Worm (Caenorhabditis elegans) whole organism, L4 larva: ENCODE results near the gene Y55F3AM.5.

Experiments
- F10B5.3 ChIP-seq: sonication (generic microtip); optimal IDR thresholded peaks from 2 replicates; lab custom pipeline; 2016; ENCODE audit warnings: mild to moderate bottlenecking, missing genetic modification characterization, missing compliant biosample characterization
- F26F4.8 ChIP-seq: fragments of 200-800 bp; sonication (Bioruptor generic); conservative IDR thresholded peaks from 2 replicates; pipeline ENCODE4 v1.3.6; 2022; ENCODE audit warnings: missing genetic modification characterization, missing compliant biosample characterization
- F37D6.2 ChIP-seq: sonication (generic microtip); optimal IDR thresholded peaks from 2 replicates; lab custom pipeline; 2016; ENCODE audit warnings: mild to moderate bottlenecking, missing genetic modification characterization, missing compliant biosample characterization
- F44E2.7 ChIP-seq: fragments of 200-800 bp; sonication (Bioruptor generic); IDR thresholded peaks from 2 replicates; pipeline ENCODE4 v2.1.2; 2022; ENCODE audit warnings: missing genetic modification characterization, missing compliant biosample characterization
- F49E8.2 ChIP-seq: sonication (generic microtip); optimal IDR thresholded peaks from 2 replicates; lab custom pipeline; 2016; ENCODE audit warnings: missing compliant biosample characterization, mild to moderate bottlenecking, missing genetic modification characterization, borderline replicate concordance
- T20F7.1 ChIP-seq: fragments of 200-800 bp; sonication (Bioruptor generic); optimal IDR thresholded peaks from 2 replicates; lab custom pipeline; 2018; ENCODE audit warnings: mild to moderate bottlenecking, missing genetic modification characterization, missing compliant biosample characterization
- Y105C5A.15 ChIP-seq: fragments of 200-800 bp; sonication (Bioruptor generic); IDR thresholded peaks from 2 replicates; pipeline ENCODE4 v1.3.6; 2022; ENCODE audit warnings: missing genetic modification characterization, missing compliant biosample characterization
- ZK337.2 ChIP-seq: fragments of 200-800 bp; sonication (Bioruptor generic); IDR thresholded peaks from 2 replicates; pipeline ENCODE4 v1.3.6; 2022; ENCODE audit warnings: missing genetic modification reagents, missing genetic modification characterization, missing compliant biosample characterization
- ZK546.5 ChIP-seq, 2 experiments: sonication (generic microtip); optimal IDR thresholded peaks; 2 replicates each; lab custom pipeline; 2017; ENCODE audit warnings: missing biosample characterization in 2 of 2, missing genetic modification characterization in 2 of 2
- aha-1 ChIP-seq: fragments of 150-350 bp; peaks from one replicate; lab custom pipeline; 2014; ENCODE audit warnings: missing biosample characterization, missing genetic modification characterization
- arid-1 ChIP-seq: fragments of 200-800 bp; sonication (Bioruptor generic); conservative IDR thresholded peaks from 2 replicates; pipeline ENCODE4 v1.3.6; 2022; ENCODE audit warnings: missing genetic modification reagents, missing genetic modification characterization, missing compliant biosample characterization
- attf-4 ChIP-seq: sonication (generic microtip); optimal IDR thresholded peaks from 3 replicates; lab custom pipeline; 2017; ENCODE audit warnings: missing biosample characterization, missing genetic modification characterization
- ceh-44 ChIP-seq: fragments of 200-800 bp; sonication (Bioruptor generic); IDR thresholded peaks from 2 replicates; pipeline ENCODE4 v1.3.6; 2022; ENCODE audit warnings: missing genetic modification reagents, missing genetic modification characterization, missing compliant biosample characterization
- ceh-82 ChIP-seq: sonication (generic microtip); optimal IDR thresholded peaks from 2 replicates; lab custom pipeline; 2017; ENCODE audit warnings: missing biosample characterization, missing genetic modification characterization
- cey-2 ChIP-seq: sonication (generic microtip); optimal IDR thresholded peaks from 3 replicates; lab custom pipeline; 2017; ENCODE audit warnings: missing genetic modification characterization, mild to moderate bottlenecking, missing compliant biosample characterization, antibody characterized with exemption, borderline replicate concordance; ENCODE audit not compliant: insufficient read depth
- daf-19 ChIP-seq: fragments of 200-800 bp; sonication (Bioruptor generic); conservative IDR thresholded peaks from 2 replicates; pipeline ENCODE4 v1.3.6; 2022; ENCODE audit warnings: missing genetic modification characterization, missing compliant biosample characterization
- daf-8 ChIP-seq: fragments of 200-800 bp; sonication (Bioruptor generic); IDR thresholded peaks from 2 replicates; pipeline ENCODE4 v1.3.6; 2022; ENCODE audit warnings: missing genetic modification characterization, missing compliant biosample characterization
- dpl-1 ChIP-seq: fragments of 150-350 bp; optimal IDR thresholded peaks from 2 replicates; lab custom pipeline; 2014; ENCODE audit warnings: missing biosample characterization, missing genetic modification reagents, missing genetic modification characterization
- dve-1 ChIP-seq: sonication (generic microtip); optimal IDR thresholded peaks from 2 replicates; lab custom pipeline; 2017; ENCODE audit warnings: antibody characterized with exemption, mild to moderate bottlenecking, missing genetic modification characterization, missing compliant biosample characterization; ENCODE audit not compliant: insufficient read depth
- egl-27 ChIP-seq: sonication (generic microtip); optimal IDR thresholded peaks from 3 replicates; lab custom pipeline; 2017; ENCODE audit warnings: missing biosample characterization, missing genetic modification reagents, missing genetic modification characterization
- hmg-1.1 ChIP-seq: fragments of 200-800 bp; sonication (Bioruptor generic); IDR thresholded peaks from 2 replicates; pipeline ENCODE4 v1.3.6; 2022; ENCODE audit warnings: missing genetic modification reagents, missing genetic modification characterization, missing compliant biosample characterization
- jun-1 ChIP-seq: fragments of 150-350 bp; optimal IDR thresholded peaks from 2 replicates; lab custom pipeline; 2014; ENCODE audit warnings: missing biosample characterization, missing genetic modification reagents, missing genetic modification characterization
- lin-1 ChIP-seq: fragments of 200-800 bp; sonication (Bioruptor generic); IDR thresholded peaks from 2 replicates; pipeline ENCODE4 v1.3.6; 2022; ENCODE audit warnings: missing genetic modification reagents, missing genetic modification characterization, missing compliant biosample characterization
- lin-29 ChIP-seq: fragments of 200-800 bp; sonication (Bioruptor generic); IDR thresholded peaks from 2 replicates; pipeline ENCODE4 v1.3.6; 2022; ENCODE audit warnings: missing genetic modification reagents, missing genetic modification characterization, missing compliant biosample characterization
- lin-38 ChIP-seq: fragments of 200-800 bp; sonication (Bioruptor generic); IDR thresholded peaks from 2 replicates; pipeline ENCODE4 v1.3.6; 2022; ENCODE audit warnings: missing genetic modification reagents, missing genetic modification characterization, missing compliant biosample characterization
- lin-39 ChIP-seq: fragments of 150-350 bp; optimal IDR thresholded peaks from 2 replicates; lab custom pipeline; 2014; ENCODE audit warnings: missing biosample characterization, missing genetic modification reagents, missing genetic modification characterization
- lir-3 ChIP-seq: sonication (generic microtip); optimal IDR thresholded peaks from 2 replicates; lab custom pipeline; 2016; ENCODE audit warnings: mild to moderate bottlenecking, missing genetic modification characterization, missing compliant biosample characterization
- lsy-2 ChIP-seq, 2 experiments: fragments of 150-350 bp in 1 of 2; sonication (generic microtip) in 1 of 2; optimal IDR thresholded peaks; 2 replicates each; lab custom pipeline; 2014 to 2017; ENCODE audit warnings: missing biosample characterization in 2 of 2, missing genetic modification characterization in 2 of 2
- madf-5 ChIP-seq, 2 experiments: fragments of 200-800 bp; sonication (Bioruptor generic); IDR thresholded peaks; 2 replicates each; pipeline ENCODE4 v1.3.6; 2022; ENCODE audit warnings: missing compliant biosample characterization in 2 of 2, missing genetic modification characterization in 2 of 2
- mdl-1 ChIP-seq, 2 experiments: fragments of 150-350 bp in 1 of 2; sonication (generic microtip) in 1 of 2; optimal IDR thresholded peaks; 2 replicates each; lab custom pipeline; 2014 to 2017; ENCODE audit warnings: missing biosample characterization in 2 of 2, missing genetic modification characterization in 2 of 2
- mep-1 ChIP-seq: fragments of 150-350 bp; sonication (generic microtip); optimal IDR thresholded peaks from 3 replicates; lab custom pipeline; 2014; ENCODE audit warnings: missing biosample characterization, missing genetic modification characterization
- mxl-2 ChIP-seq: fragments of 200-800 bp; sonication (Bioruptor generic); conservative IDR thresholded peaks from 2 replicates; pipeline ENCODE4 v1.3.6; 2022; ENCODE audit warnings: missing genetic modification reagents, missing genetic modification characterization, missing compliant biosample characterization
- mxl-3 ChIP-seq: fragments of 200-800 bp; sonication (Bioruptor generic); optimal IDR thresholded peaks from 2 replicates; lab custom pipeline; 2018; ENCODE audit warnings: mild to moderate bottlenecking, missing genetic modification characterization, missing compliant biosample characterization
- nhr-10 ChIP-seq: fragments of 150-350 bp; optimal IDR thresholded peaks from 2 replicates; lab custom pipeline; 2014; ENCODE audit warnings: missing biosample characterization, missing genetic modification characterization
- nhr-11 ChIP-seq: fragments of 150-350 bp; optimal IDR thresholded peaks from 2 replicates; lab custom pipeline; 2014; ENCODE audit warnings: missing biosample characterization, missing genetic modification characterization
- nhr-111 ChIP-seq: fragments of 200-800 bp; sonication (Bioruptor generic); optimal IDR thresholded peaks from 2 replicates; lab custom pipeline; 2018; ENCODE audit warnings: mild to moderate bottlenecking, missing genetic modification characterization, missing compliant biosample characterization
- nhr-237 ChIP-seq: sonication (generic microtip); optimal IDR thresholded peaks from 2 replicates; lab custom pipeline; 2017; ENCODE audit warnings: missing biosample characterization, missing genetic modification characterization
- nhr-25 ChIP-seq: sonication (generic microtip); optimal IDR thresholded peaks from 2 replicates; lab custom pipeline; 2017; ENCODE audit warnings: missing genetic modification characterization, mild to moderate bottlenecking, missing compliant biosample characterization, antibody characterized with exemption, moderate library complexity, borderline replicate concordance; ENCODE audit not compliant: insufficient read depth
- nhr-28 ChIP-seq: fragments of 150-350 bp; optimal IDR thresholded peaks from 2 replicates; lab custom pipeline; 2014; ENCODE audit warnings: missing biosample characterization, missing genetic modification characterization
- nhr-6 ChIP-seq: fragments of 150-350 bp; optimal IDR thresholded peaks from 2 replicates; lab custom pipeline; 2014; ENCODE audit warnings: missing biosample characterization, missing genetic modification characterization
- nhr-76 ChIP-seq: fragments of 150-350 bp; optimal IDR thresholded peaks from 2 replicates; lab custom pipeline; 2014; ENCODE audit warnings: missing biosample characterization, missing genetic modification characterization
- nhr-77 ChIP-seq: fragments of 150-350 bp; optimal IDR thresholded peaks from 2 replicates; lab custom pipeline; 2014; ENCODE audit warnings: missing biosample characterization, missing genetic modification characterization
- pha-4 ChIP-seq, 2 experiments: fragments of 150-350 bp in 1 of 2; fragments of 200-800 bp in 1 of 2; sonication (Bioruptor generic) in 1 of 2; IDR thresholded peaks in 1 of 2; optimal IDR thresholded peaks in 1 of 2; 2 replicates each; pipeline versions ENCODE4 v1.3.6 to Lab custom; 2014 to 2022; ENCODE audit warnings: missing genetic modification characterization in 2 of 2, missing genetic modification reagents in 2 of 2, missing biosample characterization in 1 of 2, missing compliant biosample characterization in 1 of 2
- php-3 ChIP-seq: fragments of 200-800 bp; sonication (Bioruptor generic); IDR thresholded peaks from 2 replicates; pipeline ENCODE4 v1.3.6; 2022; ENCODE audit warnings: missing genetic modification reagents, missing genetic modification characterization, missing compliant biosample characterization
- saeg-2 ChIP-seq: fragments of 200-800 bp; sonication (Bioruptor generic); IDR thresholded peaks from 2 replicates; pipeline ENCODE4 v1.3.6; 2022; ENCODE audit warnings: missing genetic modification reagents, missing genetic modification characterization, missing compliant biosample characterization
- snpc-1.2 ChIP-seq: fragments of 200-800 bp; sonication (Bioruptor generic); IDR thresholded peaks from 2 replicates; pipeline ENCODE4 v1.3.6; 2022; ENCODE audit warnings: missing genetic modification reagents, missing genetic modification characterization, missing compliant biosample characterization
- spr-3 ChIP-seq: fragments of 200-800 bp; sonication (Bioruptor generic); optimal IDR thresholded peaks from 2 replicates; lab custom pipeline; 2018; ENCODE audit warnings: mild to moderate bottlenecking, missing genetic modification characterization, missing compliant biosample characterization
- vab-7 ChIP-seq: fragments of 200-800 bp; sonication (Bioruptor generic); IDR thresholded peaks from 2 replicates; pipeline ENCODE4 v1.3.6; 2022; ENCODE audit warnings: missing genetic modification reagents, missing genetic modification characterization, missing compliant biosample characterization
- zfp-3 ChIP-seq: fragments of 200-800 bp; sonication (Bioruptor generic); conservative IDR thresholded peaks from 2 replicates; pipeline ENCODE4 v1.3.6; 2022; ENCODE audit warnings: missing genetic modification reagents, missing genetic modification characterization, missing compliant biosample characterization
- zip-11 ChIP-seq: fragments of 200-800 bp; sonication (Bioruptor generic); IDR thresholded peaks from 2 replicates; pipeline ENCODE4 v1.3.6; 2022; ENCODE audit warnings: missing genetic modification characterization, missing compliant biosample characterization
- ztf-11 ChIP-seq: fragments of 150-350 bp; optimal IDR thresholded peaks from 2 replicates; lab custom pipeline; 2014; ENCODE audit warnings: missing biosample characterization, missing genetic modification characterization

The Y55F3AM.5 gene

DNA sequence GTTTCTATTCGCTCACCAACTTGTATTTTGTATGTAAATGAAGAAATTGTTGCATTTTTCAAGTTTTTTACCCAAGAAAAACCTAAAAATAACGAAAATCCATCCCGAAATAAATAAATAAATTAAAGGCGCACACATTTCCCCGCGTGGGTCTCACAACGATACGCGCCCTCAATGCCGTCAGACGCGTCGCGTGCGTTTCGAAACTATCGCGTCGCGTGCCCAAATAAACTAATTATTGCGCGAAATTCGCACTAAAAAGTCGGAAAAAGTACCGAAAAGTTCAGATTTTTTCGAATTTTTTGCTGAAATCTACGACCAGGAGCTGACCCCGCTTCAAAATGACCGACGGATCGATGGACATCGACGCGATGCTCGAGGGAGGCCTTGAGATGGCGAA, 13.4 kb downstream of the Y55F3AM.5 start, which contains the start of gene rbm-39:
rbm-39 (plus strand) TSS at position 178 of the 400 bp plus-strand sequence.
- TF ChIP-seq lin-38, result peak; percentile 85
- no peak for TF ChIP-seq daf-8 (GFP tag; lab: Robert Waterston, UW)
- TF ChIP-seq lin-39 (tag; lab: Kevin White, UChicago), result no peak
- TF ChIP-seq php-3, result no peak
- TF ChIP-seq dpl-1 (GFP tag; lab: Kevin White, UChicago), result peak; percentile 81
- TF ChIP-seq ZK546.5 (tag; optimal IDR thresholded peaks at IDR 0.05; lab: Kevin White, UChicago), result peak in 1 of 2 experiments; percentile 21
- 0 out of 2 replicates have a peak, but pooled peaks have one; percentile 39 for TF ChIP-seq Y105C5A.15
- TF ChIP-seq mxl-2 (GFP tag; lab: Robert Waterston, UW), result no peak
- no peak for TF ChIP-seq nhr-111 (GFP tag; lab: Kevin White, UChicago)
- TF ChIP-seq mep-1 (tag; lab: Kevin White, UChicago), result peak; percentile 90
- TF ChIP-seq mdl-1 (tag; optimal IDR thresholded peaks at IDR 0.05; lab: Kevin White, UChicago), result peak in 1 of 2 experiments; percentile 76
- no peak for TF ChIP-seq lin-29
- TF ChIP-seq zfp-3, result peak; percentile 76; the same call in 1 of the 2 replicates
- no peak for TF ChIP-seq lin-1 (GFP tag; lab: Robert Waterston, UW)
- peak; percentile 62 for TF ChIP-seq aha-1 (tag; lab: Kevin White, UChicago)
- TF ChIP-seq attf-4 (tag; lab: Kevin White, UChicago), result no peak
- TF ChIP-seq vab-7 (GFP tag; lab: Robert Waterston, UW), result no peak
- peak; percentile 43 for TF ChIP-seq nhr-25 (tag; lab: Kevin White, UChicago)
- TF ChIP-seq lir-3, result no peak
- TF ChIP-seq dve-1 (tag; lab: Kevin White, UChicago), result peak; percentile 37
- peak; percentile 36 for TF ChIP-seq nhr-28 (tag; lab: Kevin White, UChicago)
- TF ChIP-seq spr-3 (GFP tag; lab: Kevin White, UChicago), result peak; percentile 68
- TF ChIP-seq egl-27, result no peak
- TF ChIP-seq ZK337.2 (GFP tag; lab: Robert Waterston, UW), result 0 out of 2 replicates have a peak, but pooled peaks have one; percentile 29
- no peak for TF ChIP-seq F44E2.7 (GFP tag; lab: Robert Waterston, UW)
- peak; percentile 29 for TF ChIP-seq mxl-3 (GFP tag; lab: Kevin White, UChicago)
- TF ChIP-seq ceh-82 (tag; lab: Kevin White, UChicago), result no peak
- peak; percentile 48 for TF ChIP-seq nhr-77 (tag; lab: Kevin White, UChicago)
- no peak for TF ChIP-seq nhr-76
- TF ChIP-seq snpc-1.2 (GFP tag; lab: Robert Waterston, UW), result no peak
- no peak for TF ChIP-seq nhr-10 (tag; lab: Kevin White, UChicago)
- no peak for TF ChIP-seq F26F4.8 (GFP tag; lab: Robert Waterston, UW)
- peak; percentile 4 for TF ChIP-seq F10B5.3
- TF ChIP-seq zip-11 (GFP tag; lab: Robert Waterston, UW), result no peak
- TF ChIP-seq lsy-2 (tag; optimal IDR thresholded peaks at IDR 0.05; lab: Kevin White, UChicago), result peak; percentile 58 to 91
- TF ChIP-seq daf-19 (GFP tag; lab: Robert Waterston, UW), result 0 out of 2 replicates have a peak, but pooled peaks have one; percentile 39
- TF ChIP-seq nhr-237 (tag; lab: Kevin White, UChicago), result no peak
- TF ChIP-seq saeg-2 (GFP tag; lab: Robert Waterston, UW), result no peak
- peak; percentile 57 for TF ChIP-seq F37D6.2 (tag; lab: Kevin White, UChicago)
- TF ChIP-seq T20F7.1 (GFP tag; lab: Kevin White, UChicago), result no peak
- no peak for TF ChIP-seq ceh-44 (GFP tag; lab: Robert Waterston, UW)
- TF ChIP-seq jun-1 (tag; lab: Kevin White, UChicago), result no peak
- peak; percentile 4 for TF ChIP-seq F49E8.2
- TF ChIP-seq ztf-11 (tag; lab: Kevin White, UChicago), result no peak
- peak; percentile 77 for TF ChIP-seq nhr-6 (tag; lab: Kevin White, UChicago)
- peak; percentile 79 for TF ChIP-seq arid-1 (GFP tag; lab: Robert Waterston, UW)
- peak; percentile 17; the same call in 1 of the 2 replicates for TF ChIP-seq pha-4 (GFP tag; IDR thresholded peaks at IDR 0.05; lab: Robert Waterston, UW)
- TF ChIP-seq pha-4 (tag; optimal IDR thresholded peaks at IDR 0.05; lab: Kevin White, UChicago), result no peak
- no peak for TF ChIP-seq madf-5 (GFP tag; IDR thresholded peaks at IDR 0.05; lab: Robert Waterston, UW)
- no peak for TF ChIP-seq cey-2
- peak; percentile 76 for TF ChIP-seq hmg-1.1 (GFP tag; lab: Robert Waterston, UW)
- TF ChIP-seq nhr-11 (tag; lab: Kevin White, UChicago), result peak; percentile 55
